Worm (Caenorhabditis elegans) whole organism, young adult: ENCODE data around the gene F17H10.2.

Source experiments
- B0035.1 ChIP-seq: sonication (generic microtip); optimal IDR thresholded peaks from 2 replicates; lab custom pipeline; 2016; ENCODE audit warnings: missing genetic modification characterization, mild to moderate bottlenecking, missing compliant biosample characterization, missing genotype, missing genetic modification reagents
- C17E4.6 ChIP-seq: fragments of 200-800 bp; sonication (Bioruptor generic); IDR thresholded peaks from 2 replicates; pipeline ENCODE4 v1.3.6; 2022; ENCODE audit warnings: missing genetic modification reagents, missing genetic modification characterization, missing compliant biosample characterization
- F52B5.7 ChIP-seq: sonication (generic microtip); optimal IDR thresholded peaks from 2 replicates; lab custom pipeline; 2016; ENCODE audit warnings: mild to moderate bottlenecking, missing genetic modification characterization, missing compliant biosample characterization
- F57A8.1 ChIP-seq: fragments of 200-800 bp; sonication (Bioruptor generic); optimal IDR thresholded peaks from 2 replicates; lab custom pipeline; 2018; ENCODE audit warnings: mild to moderate bottlenecking, missing genetic modification characterization, moderate library complexity, missing compliant biosample characterization
- F57C9.4 ChIP-seq: sonication (generic microtip); optimal IDR thresholded peaks from 2 replicates; lab custom pipeline; 2017; ENCODE audit warnings: mild to moderate bottlenecking, missing genetic modification characterization, missing compliant biosample characterization
- K12H6.12 ChIP-seq: fragments of 200-800 bp; sonication (Bioruptor generic); optimal IDR thresholded peaks from 2 replicates; lab custom pipeline; 2018; ENCODE audit warnings: mild to moderate bottlenecking, missing genetic modification characterization, missing compliant biosample characterization
- T07F8.4 ChIP-seq: sonication (generic microtip); optimal IDR thresholded peaks from 2 replicates; lab custom pipeline; 2016; ENCODE audit warnings: mild to moderate bottlenecking, missing genetic modification characterization, moderate library complexity, missing compliant biosample characterization
- Y53F4B.3 ChIP-seq: fragments of 200-800 bp; sonication (Bioruptor generic); IDR thresholded peaks from 2 replicates; pipeline ENCODE4 v1.3.6; 2022; ENCODE audit warnings: missing genetic modification reagents, missing genetic modification characterization, missing compliant biosample characterization
- Y56A3A.18 ChIP-seq: fragments of 200-800 bp; sonication (Bioruptor generic); IDR thresholded peaks from 2 replicates; pipeline ENCODE4 v1.3.6; 2022; ENCODE audit warnings: missing genetic modification reagents, missing genetic modification characterization, missing compliant biosample characterization
- Y67H2A.10 ChIP-seq: fragments of 200-800 bp; sonication (Bioruptor generic); conservative IDR thresholded peaks from 2 replicates; pipeline ENCODE4 v1.3.6; 2022; ENCODE audit warnings: missing genetic modification reagents, missing genetic modification characterization, missing compliant biosample characterization
- Y79H2A.3 ChIP-seq: fragments of 200-800 bp; sonication (Bioruptor generic); conservative IDR thresholded peaks from 2 replicates; pipeline ENCODE4 v1.3.6; 2022; ENCODE audit warnings: missing genetic modification reagents, missing genetic modification characterization, missing compliant biosample characterization
- Y95B8A.8 ChIP-seq: fragments of 200-800 bp; sonication (Bioruptor generic); IDR thresholded peaks from 2 replicates; pipeline ENCODE4 v1.3.6; 2022; ENCODE audit warnings: missing genetic modification reagents, missing genetic modification characterization, missing compliant biosample characterization
- atf-7 ChIP-seq: sonication (generic microtip); optimal IDR thresholded peaks from 2 replicates; lab custom pipeline; 2017; ENCODE audit warnings: mild to moderate bottlenecking, missing genetic modification characterization, missing compliant biosample characterization
- athp-1 ChIP-seq: sonication (generic microtip); optimal IDR thresholded peaks from 2 replicates; lab custom pipeline; 2017; ENCODE audit warnings: mild to moderate bottlenecking, missing genetic modification characterization, missing compliant biosample characterization
- bed-2 ChIP-seq: fragments of 200-800 bp; sonication (Bioruptor generic); IDR thresholded peaks from 2 replicates; pipeline ENCODE4 v1.3.6; 2022; ENCODE audit warnings: missing genetic modification reagents, missing genetic modification characterization, missing compliant biosample characterization
- cebp-1 ChIP-seq, 2 experiments: fragments of 200-800 bp in 1 of 2; sonication (Bioruptor generic) in 1 of 2; sonication (generic microtip) in 1 of 2; IDR thresholded peaks in 1 of 2; optimal IDR thresholded peaks in 1 of 2; 2 replicates each; pipeline versions ENCODE4 v1.3.6 to Lab custom; 2017 to 2022; ENCODE audit warnings: missing compliant biosample characterization in 2 of 2, missing genetic modification characterization in 2 of 2, mild to moderate bottlenecking in 1 of 2, missing genetic modification reagents in 1 of 2, moderate library complexity in 1 of 2
- ceh-91 ChIP-seq: fragments of 200-800 bp; sonication (Bioruptor generic); IDR thresholded peaks from 2 replicates; pipeline ENCODE4 v1.3.6; 2022; ENCODE audit warnings: missing genetic modification reagents, missing genetic modification characterization, missing compliant biosample characterization
- chd-7 ChIP-seq: sonication (generic microtip); optimal IDR thresholded peaks from 2 replicates; lab custom pipeline; 2016; ENCODE audit warnings: mild to moderate bottlenecking, missing genetic modification characterization, moderate library complexity, missing compliant biosample characterization
- dpl-1 ChIP-seq: fragments of 150-350 bp; optimal IDR thresholded peaks from 2 replicates; lab custom pipeline; 2014; ENCODE audit warnings: missing biosample characterization, missing genetic modification reagents, missing genetic modification characterization
- ets-4 ChIP-seq: fragments of 200-800 bp; sonication (Bioruptor generic); optimal IDR thresholded peaks from 2 replicates; lab custom pipeline; 2018; ENCODE audit warnings: mild to moderate bottlenecking, missing genetic modification characterization, missing compliant biosample characterization
- hlh-26 ChIP-seq: fragments of 200-800 bp; sonication (Bioruptor generic); conservative IDR thresholded peaks from 2 replicates; pipeline ENCODE4 v1.3.6; 2022; ENCODE audit warnings: missing genetic modification reagents, missing genetic modification characterization, missing compliant biosample characterization
- hmg-1.2 ChIP-seq: fragments of 200-800 bp; sonication (Bioruptor generic); IDR thresholded peaks from 2 replicates; pipeline ENCODE4 v1.3.6; 2022; ENCODE audit warnings: missing genetic modification reagents, missing genetic modification characterization, missing compliant biosample characterization
- let-526 ChIP-seq: fragments of 200-800 bp; sonication (Bioruptor generic); IDR thresholded peaks from 2 replicates; pipeline ENCODE4 v1.3.6; 2022; ENCODE audit warnings: missing genetic modification reagents, missing genetic modification characterization, missing compliant biosample characterization
- lin-54 ChIP-seq: fragments of 200-800 bp; sonication (Bioruptor generic); optimal IDR thresholded peaks from 2 replicates; lab custom pipeline; 2018; ENCODE audit warnings: mild to moderate bottlenecking, missing genetic modification characterization, missing compliant biosample characterization
- lir-1 ChIP-seq: fragments of 200-800 bp; sonication (Bioruptor generic); conservative IDR thresholded peaks from 2 replicates; pipeline ENCODE4 v1.3.6; 2022; ENCODE audit warnings: missing genetic modification reagents, missing genetic modification characterization, missing compliant biosample characterization
- lsl-1 ChIP-seq: fragments of 200-800 bp; sonication (Bioruptor generic); optimal IDR thresholded peaks from 2 replicates; lab custom pipeline; 2018; ENCODE audit warnings: mild to moderate bottlenecking, missing genetic modification characterization, moderate library complexity, missing compliant biosample characterization
- lsy-27 ChIP-seq: sonication (generic microtip); optimal IDR thresholded peaks from 2 replicates; lab custom pipeline; 2017; ENCODE audit warnings: missing genetic modification characterization, mild to moderate bottlenecking, missing compliant biosample characterization, antibody characterized with exemption, missing genotype, borderline replicate concordance; ENCODE audit not compliant: insufficient read depth
- madf-10 ChIP-seq: sonication (generic microtip); optimal IDR thresholded peaks from 2 replicates; lab custom pipeline; 2016; ENCODE audit warnings: mild to moderate bottlenecking, missing genetic modification characterization, missing compliant biosample characterization
- madf-3 ChIP-seq: fragments of 200-800 bp; sonication (Bioruptor generic); IDR thresholded peaks from 2 replicates; pipeline ENCODE4 v1.3.6; 2022; ENCODE audit warnings: missing genetic modification reagents, missing genetic modification characterization, missing compliant biosample characterization
- madf-6 ChIP-seq: fragments of 200-800 bp; sonication (Bioruptor generic); IDR thresholded peaks from 2 replicates; pipeline ENCODE4 v1.3.6; 2022; ENCODE audit warnings: missing genetic modification reagents, missing genetic modification characterization, missing compliant biosample characterization
- mcd-1 ChIP-seq: fragments of 200-800 bp; sonication (Bioruptor generic); IDR thresholded peaks from 2 replicates; pipeline ENCODE4 v1.3.6; 2022; ENCODE audit warnings: missing genetic modification reagents, missing genetic modification characterization, missing compliant biosample characterization
- nfya-1 ChIP-seq: sonication (generic microtip); optimal IDR thresholded peaks from 2 replicates; lab custom pipeline; 2017; ENCODE audit warnings: antibody characterized with exemption, missing compliant biosample characterization, missing genetic modification characterization, borderline replicate concordance; ENCODE audit not compliant: insufficient read depth
- nhr-120 ChIP-seq: fragments of 200-800 bp; sonication (Bioruptor generic); IDR thresholded peaks from 2 replicates; pipeline ENCODE4 v1.3.6; 2022; ENCODE audit warnings: missing genetic modification characterization, missing compliant biosample characterization
- nhr-179 ChIP-seq: sonication (generic microtip); optimal IDR thresholded peaks from 2 replicates; lab custom pipeline; 2016; ENCODE audit warnings: mild to moderate bottlenecking, missing genetic modification characterization, missing compliant biosample characterization
- pbrm-1 ChIP-seq: fragments of 200-800 bp; sonication (Bioruptor generic); IDR thresholded peaks from 2 replicates; pipeline ENCODE4 v1.3.6; 2022; ENCODE audit warnings: missing genetic modification reagents, missing genetic modification characterization, missing compliant biosample characterization
- pha-4 ChIP-seq: fragments of 150-350 bp; sonication (generic microtip); optimal IDR thresholded peaks from 2 replicates; lab custom pipeline; 2014; ENCODE audit warnings: missing biosample characterization, missing genetic modification reagents, missing genetic modification characterization
- rcor-1 ChIP-seq: fragments of 200-800 bp; sonication (Bioruptor generic); IDR thresholded peaks from 2 replicates; pipeline ENCODE4 v1.3.6; 2022; ENCODE audit warnings: missing genetic modification reagents, missing genetic modification characterization, missing compliant biosample characterization
- rpc-1 ChIP-seq, 2 experiments: fragments of 150-350 bp in 1 of 2; sonication (generic microtip) in 1 of 2; optimal IDR thresholded peaks; 2 replicates each; lab custom pipeline; 2014 to 2018; ENCODE audit warnings: missing biosample characterization in 1 of 2, missing genetic modification characterization in 1 of 2, missing genetic modification reagents in 1 of 2, missing genotype in 1 of 2
- snpc-3.4 ChIP-seq: sonication (generic microtip); optimal IDR thresholded peaks from 2 replicates; lab custom pipeline; 2017; ENCODE audit warnings: missing genetic modification characterization, mild to moderate bottlenecking, missing compliant biosample characterization, antibody characterized with exemption, moderate library complexity, missing genotype, missing genetic modification reagents
- sptf-2 ChIP-seq: fragments of 200-800 bp; sonication (Bioruptor generic); optimal IDR thresholded peaks from 2 replicates; lab custom pipeline; 2018; ENCODE audit warnings: mild to moderate bottlenecking, missing genetic modification characterization, missing compliant biosample characterization
- tbx-9 ChIP-seq: sonication (generic microtip); optimal IDR thresholded peaks from 2 replicates; lab custom pipeline; 2016; ENCODE audit warnings: borderline replicate concordance, missing genetic modification characterization, inconsistent platforms, missing compliant biosample characterization
- tlf-1 ChIP-seq: fragments of 200-800 bp; sonication (Bioruptor generic); optimal IDR thresholded peaks from 2 replicates; lab custom pipeline; 2018; ENCODE audit warnings: mild to moderate bottlenecking, missing genetic modification characterization, missing compliant biosample characterization
- ztf-18 ChIP-seq: sonication (generic microtip); optimal IDR thresholded peaks from 2 replicates; lab custom pipeline; 2016; ENCODE audit warnings: missing genotype, mild to moderate bottlenecking, missing genetic modification characterization, missing compliant biosample characterization
- ztf-26 ChIP-seq: sonication (generic microtip); optimal IDR thresholded peaks from 2 replicates; lab custom pipeline; 2017; ENCODE audit warnings: missing genetic modification characterization, missing compliant biosample characterization
- ztf-6 ChIP-seq: fragments of 200-800 bp; sonication (Bioruptor generic); IDR thresholded peaks from 2 replicates; pipeline ENCODE4 v1.3.6; 2022; ENCODE audit warnings: missing genetic modification reagents, missing genetic modification characterization, missing compliant biosample characterization

The F17H10.2 gene

ce11 chrX:13104966-13105365, 8.6 kb upstream of the F17H10.2 start, which contains the start of gene F17H10.1 (continued):
- TF ChIP-seq hmg-1.2 (GFP tag; lab: Robert Waterston, UW) (peak; percentile 47), tlf-1 (peak; percentile 84), rpc-1 (optimal IDR thresholded peaks at IDR 0.05; lab: Kevin White, UChicago) (no peak), rpc-1 (tag; optimal IDR thresholded peaks at IDR 0.05; lab: Kevin White, UChicago) (no peak), ztf-26 (tag; lab: Kevin White, UChicago) (peak; percentile 91), nfya-1 (tag; lab: Kevin White, UChicago) (no peak), atf-7 (tag; lab: Kevin White, UChicago) (peak; percentile 85), Y95B8A.8 (GFP tag; lab: Robert Waterston, UW) (0 out of 2 replicates have a peak, but pooled peaks have one; percentile 37), nhr-179 (tag; lab: Kevin White, UChicago) (no peak), Y56A3A.18 (GFP tag; lab: Robert Waterston, UW) (no peak), mcd-1 (GFP tag; lab: Robert Waterston, UW) (peak; percentile 61), madf-3 (GFP tag; lab: Robert Waterston, UW) (no peak), tbx-9 (tag; lab: Kevin White, UChicago) (no peak), lsy-27 (tag; lab: Kevin White, UChicago) (no peak), nhr-120 (GFP tag; lab: Robert Waterston, UW) (no peak), madf-6 (GFP tag; lab: Robert Waterston, UW) (peak; percentile 36), madf-10 (peak; percentile 68), let-526 (GFP tag; lab: Robert Waterston, UW) (peak; percentile 86; the same call in 1 of the 2 replicates), hlh-26 (GFP tag; lab: Robert Waterston, UW) (no peak), Y67H2A.10 (no peak), pha-4 (tag; lab: Kevin White, UChicago) (no peak), cebp-1 (GFP tag; IDR thresholded peaks at IDR 0.05; lab: Robert Waterston, UW) (0 out of 2 replicates have a peak, but pooled peaks have one; percentile 44), cebp-1 (tag; optimal IDR thresholded peaks at IDR 0.05; lab: Kevin White, UChicago) (peak; percentile 82), snpc-3.4 (tag; lab: Kevin White, UChicago) (no peak), rcor-1 (peak; percentile 51), K12H6.12 (peak; percentile 63), ztf-18 (tag; lab: Kevin White, UChicago) (peak; percentile 40), T07F8.4 (tag; lab: Kevin White, UChicago) (no peak), pbrm-1 (GFP tag; lab: Robert Waterston, UW) (0 out of 2 replicates have a peak, but pooled peaks have one; percentile 49), sptf-2 (GFP tag; lab: Kevin White, UChicago) (no peak), B0035.1 (tag; lab: Kevin White, UChicago) (peak; percentile 64), bed-2 (GFP tag; lab: Robert Waterston, UW) (no peak), chd-7 (tag; lab: Kevin White, UChicago) (peak; percentile 78), lir-1 (GFP tag; lab: Robert Waterston, UW) (peak; percentile 64), Y53F4B.3 (GFP tag; lab: Robert Waterston, UW) (no peak), F57C9.4 (tag; lab: Kevin White, UChicago) (no peak), ztf-6 (GFP tag; lab: Robert Waterston, UW) (0 out of 2 replicates have a peak, but pooled peaks have one; percentile 21), lsl-1 (no peak), Y79H2A.3 (GFP tag; lab: Robert Waterston, UW) (no peak), F57A8.1 (GFP tag; lab: Kevin White, UChicago) (no peak), athp-1 (no peak), C17E4.6 (no peak), ets-4 (GFP tag; lab: Kevin White, UChicago) (peak; percentile 95), ceh-91 (GFP tag; lab: Robert Waterston, UW) (no peak), dpl-1 (GFP tag; lab: Kevin White, UChicago) (no peak), F52B5.7 (tag; lab: Kevin White, UChicago) (no peak), lin-54 (GFP tag; lab: Kevin White, UChicago) (peak; percentile 39)
